Fruit fly (Drosophila melanogaster) whole organism, embryonic: Measurements from ENCODE around the gene RabGGTa.

Experiments used
- CG10565 ChIP-seq: fragments of 200-800 bp; sonication (Bioruptor generic); optimal IDR thresholded peaks from 3 replicates; lab custom pipeline; 2016; ENCODE audit warnings: missing biosample characterization, mild to moderate bottlenecking, missing genetic modification characterization
- CG12071 ChIP-seq: fragments of 200-800 bp; sonication (Bioruptor generic); optimal IDR thresholded peaks from 3 replicates; lab custom pipeline; 2018; ENCODE audit warnings: missing biosample characterization, mild to moderate bottlenecking, missing genetic modification characterization
- CG12391 ChIP-seq: fragments of 200-800 bp; sonication (Bioruptor generic); optimal IDR thresholded peaks from 3 replicates; lab custom pipeline; 2018; ENCODE audit warnings: missing biosample characterization, mild to moderate bottlenecking, missing genetic modification characterization, moderate library complexity
- CG12769 ChIP-seq: fragments of 200-800 bp; sonication (Bioruptor generic); optimal IDR thresholded peaks from 2 replicates; lab custom pipeline; 2019; ENCODE audit warnings: missing biosample characterization, mild to moderate bottlenecking, missing genetic modification characterization, moderate library complexity
- CG14710 ChIP-seq: fragments of 200-800 bp; sonication (Bioruptor generic); optimal IDR thresholded peaks from 3 replicates; lab custom pipeline; 2019; ENCODE audit warnings: missing biosample characterization, mild to moderate bottlenecking, missing genetic modification characterization, moderate library complexity
- CG15073 ChIP-seq: fragments of 200-800 bp; sonication (Bioruptor generic); optimal IDR thresholded peaks from 2 replicates; lab custom pipeline; 2016; ENCODE audit warnings: missing biosample characterization, missing genetic modification characterization
- CG15479 ChIP-seq: fragments of 200-800 bp; sonication (Bioruptor generic); optimal IDR thresholded peaks from 3 replicates; lab custom pipeline; 2019; ENCODE audit warnings: missing biosample characterization, mild to moderate bottlenecking, missing genetic modification characterization, moderate library complexity
- CG16779 ChIP-seq: fragments of 200-800 bp; sonication (Bioruptor generic); IDR thresholded peaks from 2 replicates; pipeline ENCODE4 v1.3.6; 2022; ENCODE audit warnings: missing biosample characterization, missing genetic modification characterization
- CG17802 ChIP-seq: fragments of 200-800 bp; sonication (Bioruptor generic); optimal IDR thresholded peaks from 2 replicates; lab custom pipeline; 2018; ENCODE audit warnings: missing biosample characterization, mild to moderate bottlenecking, missing genetic modification characterization, moderate library complexity
- CG2199 ChIP-seq: fragments of 200-800 bp; sonication (Bioruptor generic); IDR thresholded peaks from 3 replicates; pipeline ENCODE4 v1.3.6; 2022; ENCODE audit warnings: missing biosample characterization, missing genetic modification characterization
- CG2712 ChIP-seq: fragments of 200-800 bp; optimal IDR thresholded peaks from 3 replicates; lab custom pipeline; 2019; ENCODE audit warnings: missing biosample characterization, mild to moderate bottlenecking, missing genetic modification characterization, moderate library complexity
- CG32532 ChIP-seq: fragments of 200-800 bp; sonication (Bioruptor generic); IDR thresholded peaks from 2 replicates; pipeline ENCODE4 v1.3.6; 2022; ENCODE audit warnings: missing biosample characterization, missing genetic modification characterization
- CG4360 ChIP-seq: fragments of 200-800 bp; sonication (Bioruptor generic); IDR thresholded peaks from 2 replicates; pipeline ENCODE4 v1.3.6; 2022; ENCODE audit warnings: missing biosample characterization, missing genetic modification characterization
- CG4617 ChIP-seq: fragments of 200-800 bp; sonication (Bioruptor generic); optimal IDR thresholded peaks from 3 replicates; lab custom pipeline; 2016; ENCODE audit warnings: missing biosample characterization, missing genetic modification characterization, borderline replicate concordance
- CG4707 ChIP-seq: fragments of 200-800 bp; sonication (Bioruptor generic); optimal IDR thresholded peaks from 2 replicates; lab custom pipeline; 2018; ENCODE audit warnings: missing biosample characterization, mild to moderate bottlenecking, missing genetic modification characterization, moderate library complexity
- CG5180 ChIP-seq: fragments of 200-800 bp; sonication (Bioruptor generic); optimal IDR thresholded peaks from 3 replicates; lab custom pipeline; 2017; ENCODE audit warnings: missing biosample characterization, missing genetic modification characterization, mild to moderate bottlenecking, moderate library complexity, missing genetic modification reagents
- CG6654 ChIP-seq: fragments of 200-800 bp; sonication (Bioruptor generic); optimal IDR thresholded peaks from 2 replicates; lab custom pipeline; 2017; ENCODE audit warnings: missing biosample characterization, mild to moderate bottlenecking, missing genetic modification characterization
- CG6689 ChIP-seq: fragments of 200-800 bp; sonication (Bioruptor generic); IDR thresholded peaks from 2 replicates; pipeline ENCODE4 v1.3.6; 2022; ENCODE audit warnings: missing biosample characterization, missing genetic modification characterization
- CG6813 ChIP-seq: fragments of 200-800 bp; sonication (Bioruptor generic); optimal IDR thresholded peaks from 2 replicates; lab custom pipeline; 2017; ENCODE audit warnings: missing biosample characterization, missing genetic modification characterization, mild to moderate bottlenecking, moderate library complexity, missing genetic modification reagents
- CG7556 ChIP-seq: fragments of 200-800 bp; sonication (Bioruptor generic); optimal IDR thresholded peaks from 2 replicates; lab custom pipeline; 2017; ENCODE audit warnings: missing biosample characterization, mild to moderate bottlenecking, missing genetic modification characterization
- CG8924 ChIP-seq: fragments of 200-800 bp; optimal IDR thresholded peaks from 3 replicates; lab custom pipeline; 2019; ENCODE audit warnings: missing biosample characterization, mild to moderate bottlenecking, missing genetic modification characterization, moderate library complexity
- CG9609 ChIP-seq: fragments of 200-800 bp; sonication (Bioruptor generic); optimal IDR thresholded peaks from 3 replicates; lab custom pipeline; 2016; ENCODE audit warnings: missing biosample characterization, missing genetic modification characterization
- CG9932 ChIP-seq: fragments of 200-800 bp; sonication (Bioruptor generic); IDR thresholded peaks from 2 replicates; pipeline ENCODE4 v1.3.6; 2022; ENCODE audit warnings: missing biosample characterization, missing genetic modification characterization
- Deaf1 ChIP-seq: fragments of 200-800 bp; optimal IDR thresholded peaks from 3 replicates; lab custom pipeline; 2019; ENCODE audit warnings: missing biosample characterization, mild to moderate bottlenecking, missing genetic modification characterization, moderate library complexity
- Ets65A ChIP-seq: fragments of 200-800 bp; sonication (Bioruptor generic); peaks from one replicate; lab custom pipeline; 2016; ENCODE audit warnings: missing biosample characterization, missing genetic modification characterization
- Fer1 ChIP-seq: fragments of 200-800 bp; sonication (Bioruptor generic); optimal IDR thresholded peaks from 2 replicates; lab custom pipeline; 2017; ENCODE audit warnings: missing biosample characterization, mild to moderate bottlenecking, missing genetic modification characterization
- Med ChIP-seq: fragments of 200-800 bp; sonication (Bioruptor generic); peaks from one replicate; lab custom pipeline; 2016; ENCODE audit warnings: missing biosample characterization, missing genetic modification characterization, mild to moderate bottlenecking, inconsistent platforms, moderate library complexity
- Stat92E ChIP-seq, 3 experiments: fragments of >200 bp in 2 of 3; fragments of 200-800 bp in 1 of 3; sonication (Bioruptor generic) in 1 of 3; optimal IDR thresholded peaks; 2 replicates each; lab custom pipeline; 2017 to 2019; ENCODE audit warnings: missing biosample characterization in 3 of 3, missing genetic modification characterization in 3 of 3, mild to moderate bottlenecking in 1 of 3, moderate library complexity in 1 of 3
- ab ChIP-seq: fragments of 200-800 bp; sonication (Bioruptor generic); optimal IDR thresholded peaks from 2 replicates; lab custom pipeline; 2016; ENCODE audit warnings: missing biosample characterization, missing genetic modification characterization
- az2 ChIP-seq: fragments of 200-800 bp; sonication (Bioruptor generic); optimal IDR thresholded peaks from 3 replicates; lab custom pipeline; 2016; ENCODE audit warnings: missing biosample characterization, missing genetic modification characterization
- bcd ChIP-seq: fragments of 200-800 bp; sonication (Bioruptor generic); optimal IDR thresholded peaks from 2 replicates; lab custom pipeline; 2017; ENCODE audit warnings: missing biosample characterization, mild to moderate bottlenecking, missing genetic modification characterization
- crc ChIP-seq: fragments of 200-800 bp; sonication (Bioruptor generic); optimal IDR thresholded peaks from 2 replicates; lab custom pipeline; 2016; ENCODE audit warnings: missing biosample characterization, missing genetic modification characterization
- crol ChIP-seq: fragments of 200-800 bp; sonication (Bioruptor generic); IDR thresholded peaks from 2 replicates; pipeline ENCODE4 v1.3.6; 2022; ENCODE audit warnings: missing biosample characterization, missing genetic modification characterization
- dmrt11E ChIP-seq: fragments of 200-800 bp; sonication (Bioruptor generic); optimal IDR thresholded peaks from 3 replicates; lab custom pipeline; 2018; ENCODE audit warnings: missing biosample characterization, mild to moderate bottlenecking, missing genetic modification characterization, moderate library complexity
- esg ChIP-seq: fragments of 200-800 bp; sonication (Bioruptor generic); conservative IDR thresholded peaks from 2 replicates; pipeline ENCODE4 v1.3.6; 2022; ENCODE audit warnings: missing biosample characterization, missing genetic modification characterization
- eve ChIP-seq, 2 experiments: fragments of >200 bp; optimal IDR thresholded peaks; 2 replicates each; lab custom pipeline; 2017; ENCODE audit warnings: missing biosample characterization in 2 of 2, missing genetic modification characterization in 2 of 2
- gfzf ChIP-seq: fragments of 200-800 bp; sonication (Bioruptor generic); optimal IDR thresholded peaks from 2 replicates; lab custom pipeline; 2016; ENCODE audit warnings: missing biosample characterization, mild to moderate bottlenecking, missing genetic modification characterization, moderate library complexity
- gsb ChIP-seq: fragments of 200-800 bp; sonication (Bioruptor generic); IDR thresholded peaks from 2 replicates; pipeline ENCODE4 v1.3.6; 2022; ENCODE audit warnings: missing biosample characterization, missing genetic modification characterization
- kni ChIP-seq: fragments of 200-800 bp; sonication (Bioruptor generic); optimal IDR thresholded peaks from 3 replicates; lab custom pipeline; 2017; ENCODE audit warnings: mild to moderate bottlenecking, missing biosample characterization, missing genetic modification reagents, missing genetic modification characterization
- luna ChIP-seq: fragments of 200-800 bp; sonication (Bioruptor generic); optimal IDR thresholded peaks from 2 replicates; lab custom pipeline; 2016; ENCODE audit warnings: missing biosample characterization, missing genetic modification characterization
- nmo ChIP-seq: fragments of 200-800 bp; sonication (Bioruptor generic); optimal IDR thresholded peaks from 2 replicates; lab custom pipeline; 2018; ENCODE audit warnings: missing biosample characterization, mild to moderate bottlenecking, missing genetic modification characterization, moderate library complexity
- oc ChIP-seq: fragments of 200-800 bp; sonication (Bioruptor generic); optimal IDR thresholded peaks from 2 replicates; lab custom pipeline; 2018; ENCODE audit warnings: missing biosample characterization, mild to moderate bottlenecking, missing genetic modification characterization, moderate library complexity
- pfk ChIP-seq: fragments of 200-800 bp; sonication (Bioruptor generic); optimal IDR thresholded peaks from 2 replicates; lab custom pipeline; 2018; ENCODE audit warnings: missing biosample characterization, mild to moderate bottlenecking, missing genetic modification characterization, moderate library complexity
- pros ChIP-seq: fragments of 200-800 bp; sonication (Bioruptor generic); optimal IDR thresholded peaks from 3 replicates; lab custom pipeline; 2019; ENCODE audit warnings: missing biosample characterization, mild to moderate bottlenecking, missing genetic modification characterization, moderate library complexity
- sens ChIP-seq: fragments of 200-800 bp; sonication (Bioruptor generic); peaks from one replicate; lab custom pipeline; 2016; ENCODE audit warnings: missing biosample characterization, missing genetic modification characterization
- tgo ChIP-seq: fragments of 200-800 bp; sonication (Bioruptor generic); IDR thresholded peaks from 3 replicates; pipeline ENCODE4 v1.3.6; 2022; ENCODE audit warnings: missing biosample characterization, missing genetic modification characterization
- twi ChIP-seq: fragments of 200-800 bp; optimal IDR thresholded peaks from 2 replicates; lab custom pipeline; 2019; ENCODE audit warnings: missing biosample characterization, mild to moderate bottlenecking, missing genetic modification characterization, moderate library complexity
- wdn ChIP-seq: fragments of 200-800 bp; sonication (Bioruptor generic); IDR thresholded peaks from 2 replicates; pipeline ENCODE4 v1.3.6; 2022; ENCODE audit warnings: missing biosample characterization, missing genetic modification characterization

The RabGGTa gene

DNA sequence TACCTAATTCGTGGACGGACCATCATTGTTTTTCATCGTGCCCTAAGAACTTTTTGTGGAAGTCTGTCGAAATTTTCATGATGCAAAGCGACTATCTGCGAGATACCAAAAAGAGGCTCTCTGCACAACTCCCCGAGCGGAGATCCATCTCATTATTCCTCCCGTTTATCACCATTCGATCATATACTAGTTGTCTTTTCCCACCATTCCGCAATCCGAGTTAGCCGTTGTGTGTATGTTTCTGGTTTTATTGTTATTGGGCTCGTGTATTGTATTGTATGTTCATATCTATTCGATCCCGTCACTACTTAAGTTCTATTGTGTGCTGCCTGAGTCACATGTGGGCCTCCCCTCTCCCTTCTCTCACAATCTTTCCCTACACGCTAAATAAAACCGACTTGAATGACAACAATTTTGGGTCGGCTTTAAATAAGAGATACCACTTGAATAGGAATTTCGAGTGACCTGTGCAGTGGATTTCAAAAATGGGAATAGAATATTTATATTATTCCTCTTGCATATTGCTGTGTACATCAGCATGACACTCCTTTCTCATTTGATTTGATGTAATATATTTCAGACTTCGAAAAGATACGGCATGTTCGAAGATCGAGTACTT, 29.9 kb upstream of the RabGGTa start (continued):
- TF ChIP-seq CG6813 (GFP tag; lab: Kevin White, UChicago) (no peak), CG8924 (tag; lab: Kevin White, UChicago) (peak; percentile 0), eve (GFP tag; optimal IDR thresholded peaks at IDR 0.05; lab: Kevin White, UChicago) (peak in 1 of 2 experiments; percentile 19), CG12769 (tag; lab: Kevin White, UChicago) (peak; percentile 16), ab (GFP tag; lab: Kevin White, UChicago) (no peak), crol (GFP tag; lab: Robert Waterston, UW) (peak; percentile 88), luna (no peak), CG2199 (GFP tag; lab: Robert Waterston, UW) (peak; percentile 75; the same call in 1 of the 3 replicates), CG15479 (GFP tag; lab: Kevin White, UChicago) (peak; percentile 51), Ets65A (GFP tag; lab: Kevin White, UChicago) (peak; percentile 33), tgo (GFP tag; lab: Robert Waterston, UW) (no peak), CG2712 (tag; lab: Kevin White, UChicago) (peak; percentile 19), oc (tag; lab: Kevin White, UChicago) (peak; percentile 42), crc (GFP tag; lab: Kevin White, UChicago) (no peak), kni (GFP tag; lab: Kevin White, UChicago) (peak; percentile 60), CG12391 (tag; lab: Kevin White, UChicago) (peak; percentile 15), sens (GFP tag; lab: Kevin White, UChicago) (peak; percentile 85), Med (GFP tag; lab: Kevin White, UChicago) (peak; percentile 42), twi (tag; lab: Kevin White, UChicago) (peak; percentile 79), dmrt11E (tag; lab: Kevin White, UChicago) (peak; percentile 3), CG10565 (no peak), pfk (peak; percentile 39), CG6689 (GFP tag; lab: Robert Waterston, UW) (no peak), CG6654 (GFP tag; lab: Kevin White, UChicago) (no peak), esg (GFP tag; lab: Robert Waterston, UW) (no peak), pros (GFP tag; lab: Kevin White, UChicago) (peak; percentile 55), bcd (no peak)

DNA sequence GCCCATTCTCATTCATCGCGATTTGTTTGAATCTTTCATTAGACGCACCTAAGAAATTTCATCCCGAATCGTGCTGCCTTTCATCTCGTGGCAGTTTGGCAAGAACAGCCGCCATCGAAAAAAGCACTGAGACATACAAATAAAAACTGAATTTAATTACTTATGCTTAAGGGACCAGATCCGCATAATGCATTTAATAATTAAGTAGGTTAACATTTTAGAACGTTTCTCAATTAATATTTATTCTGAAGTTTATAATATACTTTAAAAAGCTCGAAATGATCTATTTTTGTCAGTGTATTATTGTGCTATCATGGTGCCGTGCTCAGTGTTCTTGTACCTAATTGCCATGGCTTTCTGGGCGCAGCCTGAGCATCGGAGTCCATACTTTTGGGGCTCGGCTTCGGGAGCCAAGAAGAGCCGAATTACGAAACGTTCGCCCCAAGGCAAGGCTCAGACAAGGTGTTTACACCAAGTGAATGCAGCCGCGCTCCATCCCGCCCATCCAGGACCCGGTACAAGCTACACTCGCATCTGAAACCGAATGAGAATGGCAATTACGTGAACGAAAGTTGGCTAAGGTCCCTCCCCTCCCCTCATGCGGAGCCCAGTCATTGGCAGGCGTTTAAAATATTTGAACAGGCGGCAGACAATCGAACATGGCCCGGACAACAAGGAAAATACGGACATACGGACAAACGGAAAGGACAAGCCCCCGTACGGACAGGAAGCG, 27.4 kb upstream of the RabGGTa start:
- TF ChIP-seq az2 (GFP tag; lab: Kevin White, UChicago) (peak; percentile 19), CG12071 (GFP tag; lab: Kevin White, UChicago) (no peak), CG17802 (tag; lab: Kevin White, UChicago) (no peak), CG32532 (GFP tag; lab: Robert Waterston, UW) (no peak), CG14710 (peak; percentile 20), wdn (GFP tag; lab: Robert Waterston, UW) (no peak), gfzf (no peak), nmo (GFP tag; lab: Kevin White, UChicago) (peak; percentile 32), Deaf1 (tag; lab: Kevin White, UChicago) (peak; percentile 23), CG4360 (GFP tag; lab: Robert Waterston, UW) (no peak), CG9609 (GFP tag; lab: Kevin White, UChicago) (no peak), CG15073 (GFP tag; lab: Kevin White, UChicago) (no peak), CG7556 (GFP tag; lab: Kevin White, UChicago) (peak; percentile 14), Stat92E (GFP tag; optimal IDR thresholded peaks at IDR 0.05; lab: Kevin White, UChicago) (no peak), CG5180 (no peak), CG4707 (GFP tag; lab: Kevin White, UChicago) (no peak), Fer1 (GFP tag; lab: Kevin White, UChicago) (peak; percentile 12), CG9932 (GFP tag; lab: Robert Waterston, UW) (no peak), gsb (no peak), CG16779 (GFP tag; lab: Robert Waterston, UW) (no peak), crc (GFP tag; lab: Kevin White, UChicago) (no peak), CG4617 (GFP tag; lab: Kevin White, UChicago) (no peak)
